Worm (Caenorhabditis elegans): Measurements from ENCODE around the gene K02F3.2.

ce11 chrIII:856908-857307, 11.3 kb downstream of the K02F3.2 start:
- TF ChIP-seq F44E2.7 (GFP tag; IDR thresholded peaks at IDR 0.05) (no peak), dpl-1 (GFP tag; optimal IDR thresholded peaks at IDR 0.05) (no peak), mep-1 (tag; optimal IDR thresholded peaks at IDR 0.05) (no peak), ztf-11 (tag; optimal IDR thresholded peaks at IDR 0.05) (no peak), skn-1 (tag; optimal IDR thresholded peaks at IDR 0.05) (no peak), ztf-7 (tag; optimal IDR thresholded peaks at IDR 0.05) (no peak), fos-1 (tag; optimal IDR thresholded peaks at IDR 0.05) (no peak), nhr-28 (tag; optimal IDR thresholded peaks at IDR 0.05) (no peak), hmg-1.1 (GFP tag; IDR thresholded peaks at IDR 0.05) (no peak), nhr-77 (tag; optimal IDR thresholded peaks at IDR 0.05) (no peak), nhr-102 (tag; optimal IDR thresholded peaks at IDR 0.05) (no peak), zip-11 (GFP tag; IDR thresholded peaks at IDR 0.05) (no peak), Y5F2A.4 (GFP tag; optimal IDR thresholded peaks at IDR 0.05) (no peak)
